Fruit fly (Drosophila melanogaster) ovary, adult (tissue): ENCODE results near the gene Vps33B.

Experiments used
- CG17801 ChIP-seq: fragments of 200-800 bp; optimal IDR thresholded peaks from 2 replicates; lab custom pipeline; 2019; ENCODE audit warnings: missing biosample characterization, mild to moderate bottlenecking, missing genetic modification characterization, moderate library complexity; ENCODE audit not compliant: partially characterized antibody

The Vps33B gene

dm6 chr3R:25472635-25473552, at the start of gene Vps33B, which contains the start of gene Fur1:
Vps33B (plus strand) TSS chr3R:25473490.
Fur1 (minus strand) TSS chr3R:25473058.
- TF ChIP-seq CG17801 (GFP tag; lab: Kevin White, UChicago), result peak; percentile 95

- no peak for TF ChIP-seq CG17801 (GFP tag; lab: Kevin White, UChicago)
Measured at dm6 chr3R:25427175-25427574, 46.1 kb upstream of the Vps33B start.

dm6 chr3R:25437254-25437810, 36.0 kb upstream of the Vps33B start:
- TF ChIP-seq CG17801 (GFP tag; lab: Kevin White, UChicago), result no peak

- no peak for TF ChIP-seq CG17801 (GFP tag; lab: Kevin White, UChicago)
Measured at dm6 chr3R:25438353-25438986, 34.8 kb upstream of the Vps33B start.

- no peak for TF ChIP-seq CG17801 (GFP tag; lab: Kevin White, UChicago)
Measured at dm6 chr3R:25445546-25446400, 27.5 kb upstream of the Vps33B start.

- no peak for TF ChIP-seq CG17801 (GFP tag; lab: Kevin White, UChicago)
Measured at dm6 chr3R:25446482-25447300, 26.6 kb upstream of the Vps33B start.

- TF ChIP-seq CG17801 (GFP tag; lab: Kevin White, UChicago), result no peak
Measured at dm6 chr3R:25447451-25447850, 25.8 kb upstream of the Vps33B start.

- peak; percentile 44 for TF ChIP-seq CG17801 (GFP tag; lab: Kevin White, UChicago)
Measured at dm6 chr3R:25448318-25448717, 25.0 kb upstream of the Vps33B start.

- TF ChIP-seq CG17801 (GFP tag; lab: Kevin White, UChicago), result no peak
Measured at dm6 chr3R:25448737-25449136, 24.6 kb upstream of the Vps33B start.

dm6 chr3R:25451832-25452231, 21.5 kb upstream of the Vps33B start:
- TF ChIP-seq CG17801 (GFP tag; lab: Kevin White, UChicago), result no peak

dm6 chr3R:25453150-25453680, 20.1 kb upstream of the Vps33B start:
- no peak for TF ChIP-seq CG17801 (GFP tag; lab: Kevin White, UChicago)

- no peak for TF ChIP-seq CG17801 (GFP tag; lab: Kevin White, UChicago)
Measured at dm6 chr3R:25457097-25457496, 16.2 kb upstream of the Vps33B start.

dm6 chr3R:25459200-25459809, 14.0 kb upstream of the Vps33B start:
- TF ChIP-seq CG17801 (GFP tag; lab: Kevin White, UChicago), result no peak
